Worm (Caenorhabditis elegans): ENCODE measurements around the gene rgr-1.

- no peak for TF ChIP-seq ceh-82 (tag; optimal IDR thresholded peaks at IDR 0.05)
- TF ChIP-seq elt-2 (tag; optimal IDR thresholded peaks at IDR 0.05), result no peak
- no peak for TF ChIP-seq nhr-85 (tag)
- no peak for TF ChIP-seq nhr-47 (tag; optimal IDR thresholded peaks at IDR 0.05)
- TF ChIP-seq mdl-1 (tag; optimal IDR thresholded peaks at IDR 0.05), result no peak
Observed at ce11 chrIII:9390007-9390406, 3.5 kb upstream of the rgr-1 start, which contains the start of gene slc-17.2.
